Fruit fly (Drosophila melanogaster) whole organism, wandering third instar larva: ENCODE measurements around the gene CG15930.

Experiments
- Abd-B ChIP-seq: fragments of >200 bp; optimal IDR thresholded peaks from 2 replicates; lab custom pipeline; 2017; ENCODE audit warnings: missing biosample characterization, missing genetic modification characterization
- CG32264 ChIP-seq: fragments of 200-800 bp; sonication (Bioruptor generic); optimal IDR thresholded peaks from 2 replicates; lab custom pipeline; 2016; ENCODE audit warnings: missing biosample characterization, missing genetic modification characterization
- CG9705 ChIP-seq: fragments of 200-800 bp; sonication (Bioruptor generic); optimal IDR thresholded peaks from 2 replicates; lab custom pipeline; 2018; ENCODE audit warnings: missing biosample characterization, mild to moderate bottlenecking, missing genetic modification characterization
- Dfd ChIP-seq: fragments of >200 bp; optimal IDR thresholded peaks from 2 replicates; lab custom pipeline; 2017; ENCODE audit warnings: missing biosample characterization, missing genetic modification characterization
- Dif ChIP-seq: fragments of 200-275, 200-300 bp; sonication (Bioruptor generic); optimal IDR thresholded peaks from 2 replicates; lab custom pipeline; 2018; ENCODE audit warnings: missing biosample characterization, missing genetic modification characterization; ENCODE audit not compliant: partially characterized antibody
- GATAd ChIP-seq: sonication (Bioruptor generic); optimal IDR thresholded peaks from 2 replicates; lab custom pipeline; 2016; ENCODE audit warnings: missing biosample characterization, missing genetic modification characterization
- Hr78 ChIP-seq: fragments of >200 bp; optimal IDR thresholded peaks from 2 replicates; lab custom pipeline; 2017; ENCODE audit warnings: missing biosample characterization, missing genetic modification characterization
- Hr83 ChIP-seq: fragments of 200-300 bp; sonication (Bioruptor generic); optimal IDR thresholded peaks from 2 replicates; lab custom pipeline; 2016; ENCODE audit warnings: missing biosample characterization, mild to moderate bottlenecking, missing genetic modification characterization, moderate library complexity; ENCODE audit not compliant: poor library complexity, severe bottlenecking
- Mio ChIP-seq: sonication (Bioruptor generic); optimal IDR thresholded peaks from 2 replicates; lab custom pipeline; 2016; ENCODE audit warnings: missing biosample characterization, missing genetic modification characterization
- Myc ChIP-seq: fragments of >200 bp; optimal IDR thresholded peaks from 2 replicates; lab custom pipeline; 2017
- N ChIP-seq: fragments of >200 bp; optimal IDR thresholded peaks from 2 replicates; lab custom pipeline; 2018; ENCODE audit warnings: missing biosample characterization, missing external identifiers, missing genetic modification characterization
- OdsH ChIP-seq: fragments of 200-800 bp; sonication (Bioruptor generic); optimal IDR thresholded peaks from 2 replicates; lab custom pipeline; 2016; ENCODE audit warnings: missing biosample characterization, mild to moderate bottlenecking, missing genetic modification characterization
- Rel ChIP-seq, 2 experiments: fragments of 200-800 bp; sonication (Bioruptor generic) in 1 of 2; optimal IDR thresholded peaks; 2 replicates in 1 of 2; 3 replicates in 1 of 2; lab custom pipeline; 2016 to 2019; ENCODE audit warnings: mild to moderate bottlenecking in 2 of 2, missing biosample characterization in 2 of 2, missing genetic modification characterization in 2 of 2, moderate library complexity in 1 of 2
- Vsx2 ChIP-seq: fragments of 200-300, 225-300 bp; sonication (Bioruptor generic); optimal IDR thresholded peaks from 2 replicates; lab custom pipeline; 2018; ENCODE audit warnings: missing biosample characterization, missing genetic modification characterization; ENCODE audit not compliant: partially characterized antibody
- br ChIP-seq: fragments of 200-800 bp; sonication (Bioruptor generic); optimal IDR thresholded peaks from 2 replicates; lab custom pipeline; 2016; ENCODE audit warnings: missing biosample characterization, missing genetic modification characterization
- brk ChIP-seq: fragments of 200-800 bp; sonication (Bioruptor generic); optimal IDR thresholded peaks from 2 replicates; lab custom pipeline; 2016; ENCODE audit warnings: missing biosample characterization, mild to moderate bottlenecking, missing genetic modification characterization
- dsf ChIP-seq: sonication (Bioruptor generic); optimal IDR thresholded peaks from 2 replicates; lab custom pipeline; 2016; ENCODE audit warnings: missing biosample characterization, missing genetic modification characterization, borderline replicate concordance
- ey ChIP-seq: fragments of 200-800 bp; sonication (Bioruptor generic); optimal IDR thresholded peaks from 2 replicates; lab custom pipeline; 2016; ENCODE audit warnings: missing biosample characterization, missing genetic modification characterization
- foxo ChIP-seq, 2 experiments: fragments of 200-800 bp; sonication (Bioruptor generic); optimal IDR thresholded peaks; 2 replicates in 1 of 2; 3 replicates in 1 of 2; lab custom pipeline; 2016 to 2017; ENCODE audit warnings: missing biosample characterization in 2 of 2, missing genetic modification characterization in 2 of 2
- fru ChIP-seq: fragments of 200-800 bp; sonication (Bioruptor generic); optimal IDR thresholded peaks from 3 replicates; lab custom pipeline; 2016; ENCODE audit warnings: missing biosample characterization, mild to moderate bottlenecking, missing genetic modification characterization
- h ChIP-seq: fragments of 200-800 bp; sonication (Bioruptor generic); optimal IDR thresholded peaks from 3 replicates; lab custom pipeline; 2016; ENCODE audit warnings: missing biosample characterization, mild to moderate bottlenecking, missing genetic modification characterization
- pan ChIP-seq: fragments of >200 bp; optimal IDR thresholded peaks from 2 replicates; lab custom pipeline; 2017
- psq ChIP-seq: fragments of 200-800 bp; sonication (Bioruptor generic); optimal IDR thresholded peaks from 3 replicates; lab custom pipeline; 2017; ENCODE audit warnings: missing biosample characterization, mild to moderate bottlenecking, missing genetic modification characterization, moderate library complexity
- rgr ChIP-seq: fragments of 200-800 bp; sonication (Bioruptor generic); optimal IDR thresholded peaks from 3 replicates; lab custom pipeline; 2016; ENCODE audit warnings: missing biosample characterization, mild to moderate bottlenecking, missing genetic modification characterization
- sage ChIP-seq: fragments of 200-800 bp; sonication (Bioruptor generic); optimal IDR thresholded peaks from 2 replicates; lab custom pipeline; 2016; ENCODE audit warnings: missing biosample characterization, mild to moderate bottlenecking, missing genetic modification characterization
- tai ChIP-seq: sonication (Bioruptor generic); optimal IDR thresholded peaks from 2 replicates; lab custom pipeline; 2016; ENCODE audit warnings: missing biosample characterization, missing genetic modification characterization
- usp ChIP-seq: fragments of >200 bp; optimal IDR thresholded peaks from 2 replicates; lab custom pipeline; 2017; ENCODE audit warnings: missing biosample characterization, missing genetic modification characterization

CG15930 gene

dm6 chrX:5317170-5317569 is at the start of gene CG15930, which contains the start of gene Sas10:
Gene CG15930 (minus strand): TSS chrX:5317295.
Gene Sas10 (plus strand): TSS chrX:5317409.
- no peak for TF ChIP-seq br (GFP tag; lab: Kevin White, UChicago)
- no peak for TF ChIP-seq fru (GFP tag; lab: Kevin White, UChicago)
- peak; percentile 31 for TF ChIP-seq Myc (lab: Kevin White, UChicago)
- no peak for TF ChIP-seq usp (GFP tag; lab: Kevin White, UChicago)

DNA sequence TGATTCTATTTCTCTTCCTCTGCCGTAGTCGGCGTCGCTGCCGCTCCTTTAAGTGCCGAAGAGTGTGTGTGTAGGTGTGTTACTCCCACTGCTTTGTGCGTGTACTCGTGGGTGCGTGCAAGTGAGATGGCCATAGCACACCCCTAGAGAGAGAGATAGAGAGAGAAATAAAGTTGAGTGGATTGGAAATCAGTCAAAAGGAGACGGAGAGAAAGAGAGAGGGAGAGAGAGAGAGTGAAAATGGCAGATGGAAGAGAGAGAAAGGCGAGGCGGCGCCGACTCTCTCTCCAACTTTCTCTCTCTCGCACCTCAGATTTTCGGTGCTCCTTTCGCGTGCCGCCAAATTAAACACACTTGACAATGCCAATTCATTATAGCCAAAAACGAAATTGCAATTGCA is 46.9 kb upstream of the CG15930 start:
- no peak for TF ChIP-seq Hr78 (GFP tag; lab: Kevin White, UChicago)
- no peak for TF ChIP-seq OdsH (GFP tag; lab: Kevin White, UChicago)

- no peak for TF ChIP-seq ey
- TF ChIP-seq brk (GFP tag; lab: Kevin White, UChicago): no peak
- TF ChIP-seq CG32264 (GFP tag; lab: Kevin White, UChicago): no peak
- no peak for TF ChIP-seq OdsH (GFP tag; lab: Kevin White, UChicago)
- no peak for TF ChIP-seq Dfd (GFP tag; lab: Kevin White, UChicago)
- no peak for TF ChIP-seq Dif (GFP tag; lab: Kevin White, UChicago)
- no peak for TF ChIP-seq tai
- no peak for TF ChIP-seq pan (lab: Kevin White, UChicago)
- TF ChIP-seq Rel (GFP tag; optimal IDR thresholded peaks at IDR 0.05; lab: Kevin White, UChicago): no peak
- TF ChIP-seq Rel (tag; optimal IDR thresholded peaks at IDR 0.05; lab: Kevin White, UChicago): no peak
- no peak for TF ChIP-seq Myc (lab: Kevin White, UChicago)
- TF ChIP-seq, all 38 proteins: peak for 0
Measured at dm6 chrX:5363116-5363515, 46.0 kb upstream of the CG15930 start.

- TF ChIP-seq OdsH (GFP tag; lab: Kevin White, UChicago) (no peak), Mio (GFP tag; lab: Kevin White, UChicago) (no peak), dsf (GFP tag; lab: Kevin White, UChicago) (no peak), CG9705 (GFP tag; lab: Kevin White, UChicago) (no peak), h (GFP tag; lab: Kevin White, UChicago) (no peak), br (GFP tag; lab: Kevin White, UChicago) (no peak), foxo (GFP tag; optimal IDR thresholded peaks at IDR 0.05; lab: Kevin White, UChicago) (no peak), Myc (lab: Kevin White, UChicago) (no peak), CG32264 (GFP tag; lab: Kevin White, UChicago) (no peak)
Measured at dm6 chrX:5358813-5359212, 41.7 kb upstream of the CG15930 start.

dm6 chrX:5357035-5357434 is 39.9 kb upstream of the CG15930 start:
- TF ChIP-seq N (GFP tag; lab: Kevin White, UChicago) (no peak), psq (GFP tag; lab: Kevin White, UChicago) (no peak), rgr (GFP tag; lab: Kevin White, UChicago) (no peak), tai (no peak), Vsx2 (GFP tag; lab: Kevin White, UChicago) (no peak), Mio (GFP tag; lab: Kevin White, UChicago) (no peak), Hr83 (no peak), usp (GFP tag; lab: Kevin White, UChicago) (no peak), CG9705 (GFP tag; lab: Kevin White, UChicago) (no peak), br (GFP tag; lab: Kevin White, UChicago) (no peak), GATAd (GFP tag; lab: Kevin White, UChicago) (no peak), sage (GFP tag; lab: Kevin White, UChicago) (no peak), foxo (GFP tag; optimal IDR thresholded peaks at IDR 0.05; lab: Kevin White, UChicago) (no peak), Rel (GFP tag; optimal IDR thresholded peaks at IDR 0.05; lab: Kevin White, UChicago) (no peak), Rel (tag; optimal IDR thresholded peaks at IDR 0.05; lab: Kevin White, UChicago) (no peak), Abd-B (GFP tag; lab: Kevin White, UChicago) (no peak), dsf (GFP tag; lab: Kevin White, UChicago) (no peak), pan (lab: Kevin White, UChicago) (no peak), Dfd (GFP tag; lab: Kevin White, UChicago) (no peak), CG32264 (GFP tag; lab: Kevin White, UChicago) (no peak), brk (GFP tag; lab: Kevin White, UChicago) (no peak)
